Worm (Caenorhabditis elegans) whole organism, young adult: Measurements from ENCODE around the gene flp-23.
A peak's percentile ranks its signal among the peaks of the same experiment; 100 is the strongest.

Experiments used
- F10E7.11 ChIP-seq: sonication (generic microtip); optimal IDR thresholded peaks from 2 replicates; lab custom pipeline; 2017; ENCODE audit warnings: mild to moderate bottlenecking, missing genetic modification characterization, moderate library complexity, missing compliant biosample characterization
- F22D6.2 ChIP-seq: sonication (generic microtip); optimal IDR thresholded peaks from 2 replicates; lab custom pipeline; 2016; ENCODE audit warnings: mild to moderate bottlenecking, missing genetic modification characterization, missing compliant biosample characterization
- F23B12.7 ChIP-seq: sonication (generic microtip); optimal IDR thresholded peaks from 2 replicates; lab custom pipeline; 2017; ENCODE audit warnings: missing genetic modification characterization, mild to moderate bottlenecking, missing compliant biosample characterization, antibody characterized with exemption, moderate library complexity; ENCODE audit not compliant: insufficient read depth
- F52B5.7 ChIP-seq: sonication (generic microtip); optimal IDR thresholded peaks from 2 replicates; lab custom pipeline; 2016; ENCODE audit warnings: mild to moderate bottlenecking, missing genetic modification characterization, missing compliant biosample characterization
- F57A8.1 ChIP-seq: fragments of 200-800 bp; sonication (Bioruptor generic); optimal IDR thresholded peaks from 2 replicates; lab custom pipeline; 2018; ENCODE audit warnings: mild to moderate bottlenecking, missing genetic modification characterization, moderate library complexity, missing compliant biosample characterization
- F57C9.4 ChIP-seq: sonication (generic microtip); optimal IDR thresholded peaks from 2 replicates; lab custom pipeline; 2017; ENCODE audit warnings: mild to moderate bottlenecking, missing genetic modification characterization, missing compliant biosample characterization
- T07F8.4 ChIP-seq: sonication (generic microtip); optimal IDR thresholded peaks from 2 replicates; lab custom pipeline; 2016; ENCODE audit warnings: mild to moderate bottlenecking, missing genetic modification characterization, moderate library complexity, missing compliant biosample characterization
- Y53G8AR.9 ChIP-seq: fragments of 200-800 bp; sonication (Bioruptor generic); conservative IDR thresholded peaks from 2 replicates; pipeline ENCODE4 v1.3.6; 2022; ENCODE audit warnings: missing genetic modification reagents, missing genetic modification characterization, missing compliant biosample characterization
- Y56A3A.18 ChIP-seq: fragments of 200-800 bp; sonication (Bioruptor generic); IDR thresholded peaks from 2 replicates; pipeline ENCODE4 v1.3.6; 2022; ENCODE audit warnings: missing genetic modification reagents, missing genetic modification characterization, missing compliant biosample characterization
- ZK185.1 ChIP-seq: sonication (generic microtip); optimal IDR thresholded peaks from 2 replicates; lab custom pipeline; 2016; ENCODE audit warnings: mild to moderate bottlenecking, missing genetic modification characterization, missing compliant biosample characterization; ENCODE audit not compliant: poor library complexity, severe bottlenecking
- akir-1 ChIP-seq: fragments of 200-800 bp; sonication (Bioruptor generic); optimal IDR thresholded peaks from 2 replicates; lab custom pipeline; 2018; ENCODE audit warnings: mild to moderate bottlenecking, missing genetic modification characterization, moderate library complexity, missing compliant biosample characterization
- ama-1 ChIP-seq, 3 experiments: fragments of 150-350 bp in 1 of 3; sonication (generic microtip) in 2 of 3; optimal IDR thresholded peaks; 2 replicates each; lab custom pipeline; 2014 to 2018; ENCODE audit warnings: missing biosample characterization in 2 of 3, missing genetic modification characterization in 2 of 3, missing genetic modification reagents in 2 of 3
- aptf-3 ChIP-seq: fragments of 200-800 bp; sonication (Bioruptor generic); IDR thresholded peaks from 2 replicates; pipeline ENCODE4 v1.3.6; 2022; ENCODE audit warnings: missing genetic modification characterization, missing compliant biosample characterization
- atf-7 ChIP-seq: sonication (generic microtip); optimal IDR thresholded peaks from 2 replicates; lab custom pipeline; 2017; ENCODE audit warnings: mild to moderate bottlenecking, missing genetic modification characterization, missing compliant biosample characterization
- attf-5 ChIP-seq: fragments of 200-800 bp; sonication (Bioruptor generic); optimal IDR thresholded peaks from 2 replicates; lab custom pipeline; 2018; ENCODE audit warnings: mild to moderate bottlenecking, missing genetic modification characterization, missing compliant biosample characterization
- bed-2 ChIP-seq: fragments of 200-800 bp; sonication (Bioruptor generic); IDR thresholded peaks from 2 replicates; pipeline ENCODE4 v1.3.6; 2022; ENCODE audit warnings: missing genetic modification reagents, missing genetic modification characterization, missing compliant biosample characterization
- cebp-1 ChIP-seq, 2 experiments: fragments of 200-800 bp in 1 of 2; sonication (Bioruptor generic) in 1 of 2; sonication (generic microtip) in 1 of 2; IDR thresholded peaks in 1 of 2; optimal IDR thresholded peaks in 1 of 2; 2 replicates each; pipeline versions ENCODE4 v1.3.6 to Lab custom; 2017 to 2022; ENCODE audit warnings: missing compliant biosample characterization in 2 of 2, missing genetic modification characterization in 2 of 2, mild to moderate bottlenecking in 1 of 2, missing genetic modification reagents in 1 of 2, moderate library complexity in 1 of 2
- cebp-2 ChIP-seq: fragments of 200-800 bp; sonication (Bioruptor generic); IDR thresholded peaks from 2 replicates; pipeline ENCODE4 v1.3.6; 2022; ENCODE audit warnings: missing genetic modification characterization, missing compliant biosample characterization
- ceh-100 ChIP-seq: fragments of 200-800 bp; sonication (Bioruptor generic); IDR thresholded peaks from 2 replicates; pipeline ENCODE4 v1.3.6; 2022; ENCODE audit warnings: missing genetic modification reagents, missing genetic modification characterization, missing compliant biosample characterization
- ceh-40 ChIP-seq: fragments of 200-800 bp; sonication (Bioruptor generic); IDR thresholded peaks from 2 replicates; pipeline ENCODE4 v1.3.6; 2022; ENCODE audit warnings: missing genetic modification characterization, missing compliant biosample characterization
- dox-1 ChIP-seq: fragments of 200-800 bp; sonication (Bioruptor generic); IDR thresholded peaks from 2 replicates; pipeline ENCODE4 v1.3.6; 2022; ENCODE audit warnings: missing genetic modification reagents, missing genetic modification characterization, missing compliant biosample characterization
- egl-18 ChIP-seq: fragments of 200-800 bp; sonication (Bioruptor generic); IDR thresholded peaks from 2 replicates; pipeline ENCODE4 v1.3.6; 2022; ENCODE audit warnings: missing genetic modification reagents, missing genetic modification characterization, missing compliant biosample characterization
- fkh-3 ChIP-seq: sonication (generic microtip); optimal IDR thresholded peaks from 2 replicates; lab custom pipeline; 2016; ENCODE audit warnings: mild to moderate bottlenecking, missing genetic modification characterization, missing compliant biosample characterization
- hlh-12 ChIP-seq: sonication (generic microtip); optimal IDR thresholded peaks from 2 replicates; lab custom pipeline; 2016; ENCODE audit warnings: missing genetic modification characterization, missing compliant biosample characterization
- hlh-26 ChIP-seq: fragments of 200-800 bp; sonication (Bioruptor generic); conservative IDR thresholded peaks from 2 replicates; pipeline ENCODE4 v1.3.6; 2022; ENCODE audit warnings: missing genetic modification reagents, missing genetic modification characterization, missing compliant biosample characterization
- hmg-20 ChIP-seq: fragments of 200-800 bp; sonication (Bioruptor generic); IDR thresholded peaks from 2 replicates; pipeline ENCODE4 v1.3.6; 2022; ENCODE audit warnings: missing genetic modification reagents, missing genetic modification characterization, missing compliant biosample characterization
- hrde-1 ChIP-seq: sonication (generic microtip); optimal IDR thresholded peaks from 2 replicates; lab custom pipeline; 2016; ENCODE audit warnings: missing genetic modification characterization, mild to moderate bottlenecking, missing compliant biosample characterization, moderate library complexity, missing genotype, missing genetic modification reagents, borderline replicate concordance
- lag-1 ChIP-seq: fragments of 200-800 bp; sonication (Bioruptor generic); IDR thresholded peaks from 2 replicates; pipeline ENCODE4 v1.3.6; 2022; ENCODE audit warnings: missing genetic modification reagents, missing genetic modification characterization, missing compliant biosample characterization
- let-607 ChIP-seq, 2 experiments: fragments of 200-800 bp in 1 of 2; sonication (Bioruptor generic) in 1 of 2; sonication (generic microtip) in 1 of 2; optimal IDR thresholded peaks; 2 replicates each; lab custom pipeline; 2016 to 2018; ENCODE audit warnings: mild to moderate bottlenecking in 2 of 2, missing compliant biosample characterization in 2 of 2, missing genetic modification characterization in 2 of 2, moderate library complexity in 2 of 2, missing genotype in 1 of 2
- madf-6 ChIP-seq: fragments of 200-800 bp; sonication (Bioruptor generic); IDR thresholded peaks from 2 replicates; pipeline ENCODE4 v1.3.6; 2022; ENCODE audit warnings: missing genetic modification reagents, missing genetic modification characterization, missing compliant biosample characterization
- mcd-1 ChIP-seq: fragments of 200-800 bp; sonication (Bioruptor generic); IDR thresholded peaks from 2 replicates; pipeline ENCODE4 v1.3.6; 2022; ENCODE audit warnings: missing genetic modification reagents, missing genetic modification characterization, missing compliant biosample characterization
- mes-4 ChIP-seq: sonication (generic microtip); optimal IDR thresholded peaks from 2 replicates; lab custom pipeline; 2016; ENCODE audit warnings: missing genotype, missing genetic modification characterization, missing compliant biosample characterization
- nfyb-1 ChIP-seq: fragments of 200-800 bp; sonication (Bioruptor generic); IDR thresholded peaks from 2 replicates; pipeline ENCODE4 v1.3.6; 2022; ENCODE audit warnings: missing genetic modification reagents, missing genetic modification characterization, missing compliant biosample characterization
- rcor-1 ChIP-seq: fragments of 200-800 bp; sonication (Bioruptor generic); IDR thresholded peaks from 2 replicates; pipeline ENCODE4 v1.3.6; 2022; ENCODE audit warnings: missing genetic modification reagents, missing genetic modification characterization, missing compliant biosample characterization
- repo-1 ChIP-seq: sonication (generic microtip); optimal IDR thresholded peaks from 2 replicates; lab custom pipeline; 2017; ENCODE audit warnings: mild to moderate bottlenecking, missing genetic modification characterization, missing compliant biosample characterization
- sea-2 ChIP-seq: fragments of 200-800 bp; sonication (Bioruptor generic); IDR thresholded peaks from 2 replicates; pipeline ENCODE4 v1.3.6; 2022; ENCODE audit warnings: missing genetic modification characterization, missing compliant biosample characterization
- snpc-1.1 ChIP-seq: sonication (generic microtip); optimal IDR thresholded peaks from 2 replicates; lab custom pipeline; 2017; ENCODE audit warnings: missing genetic modification characterization, mild to moderate bottlenecking, missing compliant biosample characterization, antibody characterized with exemption, moderate library complexity, missing genotype, missing genetic modification reagents; ENCODE audit not compliant: insufficient read depth
- snpc-3.4 ChIP-seq: sonication (generic microtip); optimal IDR thresholded peaks from 2 replicates; lab custom pipeline; 2017; ENCODE audit warnings: missing genetic modification characterization, mild to moderate bottlenecking, missing compliant biosample characterization, antibody characterized with exemption, moderate library complexity, missing genotype, missing genetic modification reagents
- snpc-4 ChIP-seq, 5 experiments: fragments of 150-350 bp in 1 of 5; sonication (generic microtip) in 4 of 5; optimal IDR thresholded peaks; 2 replicates each; lab custom pipeline; 2014 to 2018; ENCODE audit warnings: missing genetic modification characterization in 5 of 5, missing biosample characterization in 3 of 5, antibody characterized with exemption in 2 of 5, mild to moderate bottlenecking in 2 of 5, missing compliant biosample characterization in 2 of 5, missing genotype in 2 of 5, moderate library complexity in 2 of 5, missing genetic modification reagents in 1 of 5
- sptf-2 ChIP-seq: fragments of 200-800 bp; sonication (Bioruptor generic); optimal IDR thresholded peaks from 2 replicates; lab custom pipeline; 2018; ENCODE audit warnings: mild to moderate bottlenecking, missing genetic modification characterization, missing compliant biosample characterization
- tbp1 ChIP-seq: fragments of 200-800 bp; sonication (Bioruptor generic); optimal IDR thresholded peaks from 2 replicates; lab custom pipeline; 2018; ENCODE audit warnings: mild to moderate bottlenecking, missing genetic modification characterization, missing compliant biosample characterization
- tbx-9 ChIP-seq: sonication (generic microtip); optimal IDR thresholded peaks from 2 replicates; lab custom pipeline; 2016; ENCODE audit warnings: borderline replicate concordance, missing genetic modification characterization, inconsistent platforms, missing compliant biosample characterization
- unc-62 ChIP-seq: fragments of 150-350 bp; optimal IDR thresholded peaks from 2 replicates; lab custom pipeline; 2014; ENCODE audit warnings: missing biosample characterization, missing genetic modification reagents, missing genetic modification characterization
- zfh-2 ChIP-seq: fragments of 200-800 bp; sonication (Bioruptor generic); conservative IDR thresholded peaks from 2 replicates; pipeline ENCODE4 v1.3.6; 2022; ENCODE audit warnings: missing genetic modification reagents, missing genetic modification characterization, missing compliant biosample characterization
- ztf-3 ChIP-seq: fragments of 200-800 bp; sonication (Bioruptor generic); optimal IDR thresholded peaks from 2 replicates; lab custom pipeline; 2018; ENCODE audit warnings: mild to moderate bottlenecking, missing genetic modification characterization, missing compliant biosample characterization
- ztf-6 ChIP-seq: fragments of 200-800 bp; sonication (Bioruptor generic); IDR thresholded peaks from 2 replicates; pipeline ENCODE4 v1.3.6; 2022; ENCODE audit warnings: missing genetic modification reagents, missing genetic modification characterization, missing compliant biosample characterization

flp-23 gene

DNA sequence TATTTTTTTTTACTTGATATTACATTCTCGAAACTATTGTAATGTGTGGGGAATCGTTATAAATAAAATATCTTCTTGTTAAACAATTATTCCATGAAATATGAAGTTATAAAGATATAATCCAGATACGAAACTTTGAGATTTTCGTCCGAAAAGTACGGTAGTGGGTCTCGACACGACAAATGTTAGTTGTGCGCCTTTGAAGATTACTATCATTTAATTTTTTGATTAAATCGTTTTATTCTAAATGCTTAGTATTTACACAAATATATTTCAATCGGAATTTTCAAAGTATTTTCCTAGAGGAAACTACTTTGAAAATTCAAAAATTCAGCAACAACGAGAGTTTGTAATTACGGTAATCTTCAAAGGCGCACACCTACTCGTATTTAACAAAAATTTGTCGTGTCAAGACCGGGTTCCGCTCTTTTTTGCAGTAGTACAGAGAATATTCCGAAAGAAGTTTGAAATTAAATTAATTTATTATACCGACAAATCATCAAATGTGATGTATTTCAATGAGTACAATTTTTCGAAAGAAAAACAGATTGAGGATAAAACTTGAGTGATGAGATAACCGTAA lies 1.6 kb downstream of the flp-23 start:
- TF ChIP-seq zfh-2 (GFP tag; lab: Robert Waterston, UW) (no peak), snpc-1.1 (tag; lab: Kevin White, UChicago) (no peak), repo-1 (tag; lab: Kevin White, UChicago) (peak; percentile 64), bed-2 (no peak), cebp-1 (GFP tag; IDR thresholded peaks at IDR 0.05; lab: Robert Waterston, UW) (no peak), cebp-1 (tag; optimal IDR thresholded peaks at IDR 0.05; lab: Kevin White, UChicago) (no peak), F23B12.7 (tag; lab: Kevin White, UChicago) (no peak), aptf-3 (GFP tag; lab: Robert Waterston, UW) (no peak), sea-2 (no peak), F57A8.1 (GFP tag; lab: Kevin White, UChicago) (no peak), dox-1 (GFP tag; lab: Robert Waterston, UW) (no peak), ama-1 (optimal IDR thresholded peaks at IDR 0.05; lab: Kevin White, UChicago) (peak; percentile 86), ama-1 (GFP tag; optimal IDR thresholded peaks at IDR 0.05; lab: Kevin White, UChicago) (no peak), madf-6 (GFP tag; lab: Robert Waterston, UW) (no peak), unc-62 (GFP tag; lab: Kevin White, UChicago) (no peak), Y53G8AR.9 (GFP tag; lab: Robert Waterston, UW) (no peak), F10E7.11 (tag; lab: Kevin White, UChicago) (no peak), T07F8.4 (tag; lab: Kevin White, UChicago) (no peak), ztf-6 (GFP tag; lab: Robert Waterston, UW) (no peak), F52B5.7 (tag; lab: Kevin White, UChicago) (no peak), tbx-9 (no peak), ZK185.1 (no peak), F22D6.2 (no peak), mcd-1 (GFP tag; lab: Robert Waterston, UW) (no peak), akir-1 (GFP tag; lab: Kevin White, UChicago) (no peak), ztf-3 (no peak), hlh-26 (no peak), Y56A3A.18 (0 out of 2 replicates have a peak, but pooled peaks have one; percentile 24), atf-7 (tag; lab: Kevin White, UChicago) (no peak)

DNA sequence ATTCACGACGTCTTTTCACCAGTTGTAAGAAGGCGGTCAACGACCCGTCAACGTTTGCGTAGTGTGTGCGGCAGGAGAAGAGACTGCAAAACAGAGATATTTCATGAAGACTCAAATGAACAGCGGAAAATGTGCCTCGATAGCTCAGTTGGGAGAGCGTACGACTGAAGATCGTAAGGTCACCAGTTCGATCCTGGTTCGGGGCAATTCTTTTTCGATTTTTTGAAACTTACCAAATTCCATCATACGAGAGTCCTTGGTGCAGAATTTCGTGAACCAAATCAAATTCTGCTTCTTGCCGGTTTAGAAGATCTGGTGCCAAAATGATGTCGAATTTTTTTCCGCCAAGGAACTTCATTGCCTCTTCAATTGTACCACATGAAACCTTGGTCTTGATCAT lies 2.4 kb downstream of the flp-23 start:
- TF ChIP-seq attf-5 (GFP tag; lab: Kevin White, UChicago) (no peak), unc-62 (GFP tag; lab: Kevin White, UChicago) (no peak), hlh-12 (tag; lab: Kevin White, UChicago) (no peak), rcor-1 (GFP tag; lab: Robert Waterston, UW) (0 out of 2 replicates have a peak, but pooled peaks have one; percentile 29), F57C9.4 (no peak), ceh-40 (GFP tag; lab: Robert Waterston, UW) (no peak), let-607 (tag; optimal IDR thresholded peaks at IDR 0.05; lab: Kevin White, UChicago) (peak in 1 of 2 experiments; percentile 18), egl-18 (GFP tag; lab: Robert Waterston, UW) (no peak), lag-1 (GFP tag; lab: Robert Waterston, UW) (no peak), cebp-2 (GFP tag; lab: Robert Waterston, UW) (no peak), sptf-2 (GFP tag; lab: Kevin White, UChicago) (no peak), hmg-20 (GFP tag; lab: Robert Waterston, UW) (no peak), fkh-3 (tag; lab: Kevin White, UChicago) (no peak), snpc-3.4 (peak; percentile 15), nfyb-1 (GFP tag; lab: Robert Waterston, UW) (peak; percentile 48; the same call in 1 of the 2 replicates), snpc-4 (GFP tag; optimal IDR thresholded peaks at IDR 0.05; lab: Kevin White, UChicago) (no peak), snpc-4 (tag; optimal IDR thresholded peaks at IDR 0.05; lab: Kevin White, UChicago) (no peak), hrde-1 (no peak), Y53G8AR.9 (GFP tag; lab: Robert Waterston, UW) (0 out of 2 replicates have a peak, but pooled peaks have one; percentile 20), zfh-2 (GFP tag; lab: Robert Waterston, UW) (no peak), tbp1 (peak; percentile 89), ceh-100 (GFP tag; lab: Robert Waterston, UW) (no peak), mes-4 (tag; lab: Kevin White, UChicago) (no peak)
